Fruit fly (Drosophila melanogaster) whole organism, embryonic: ENCODE data around the gene CG13060.

Source experiments
- Antp ChIP-seq: fragments of 200-800 bp; sonication (Bioruptor generic); optimal IDR thresholded peaks from 3 replicates; lab custom pipeline; 2016; ENCODE audit warnings: missing biosample characterization, missing genetic modification characterization
- Atf-2 ChIP-seq: fragments of 200-800 bp; sonication (Bioruptor generic); optimal IDR thresholded peaks from 2 replicates; lab custom pipeline; 2016; ENCODE audit warnings: missing biosample characterization, missing genetic modification characterization
- Atf3 ChIP-seq: fragments of 200-800 bp; sonication (Bioruptor generic); optimal IDR thresholded peaks from 3 replicates; lab custom pipeline; 2016; ENCODE audit warnings: missing biosample characterization, missing genetic modification characterization
- BtbVII ChIP-seq: fragments of 200-800 bp; sonication (Bioruptor generic); optimal IDR thresholded peaks from 3 replicates; lab custom pipeline; 2017; ENCODE audit warnings: missing biosample characterization, mild to moderate bottlenecking, missing genetic modification characterization
- CG10565 ChIP-seq: fragments of 200-800 bp; sonication (Bioruptor generic); optimal IDR thresholded peaks from 3 replicates; lab custom pipeline; 2016; ENCODE audit warnings: missing biosample characterization, mild to moderate bottlenecking, missing genetic modification characterization
- CG11696 ChIP-seq: fragments of 200-800 bp; sonication (Bioruptor generic); IDR thresholded peaks from 2 replicates; pipeline ENCODE4 v1.3.6; 2022; ENCODE audit warnings: missing biosample characterization, missing genetic modification characterization
- CG12219 ChIP-seq: fragments of 200-800 bp; sonication (Bioruptor generic); optimal IDR thresholded peaks from 3 replicates; lab custom pipeline; 2018; ENCODE audit warnings: missing biosample characterization, mild to moderate bottlenecking, missing genetic modification characterization
- CG13296 ChIP-seq: fragments of 200-800 bp; sonication (Bioruptor generic); optimal IDR thresholded peaks from 3 replicates; lab custom pipeline; 2018; ENCODE audit warnings: missing biosample characterization, mild to moderate bottlenecking, missing genetic modification characterization
- CG13624 ChIP-seq: fragments of 200-800 bp; sonication (Bioruptor generic); optimal IDR thresholded peaks from 2 replicates; lab custom pipeline; 2016; ENCODE audit warnings: missing biosample characterization, missing genetic modification characterization
- CG15269 ChIP-seq: fragments of 200-800 bp; sonication (Bioruptor generic); optimal IDR thresholded peaks from 2 replicates; lab custom pipeline; 2018; ENCODE audit warnings: missing biosample characterization, mild to moderate bottlenecking, missing genetic modification characterization, moderate library complexity
- CG1602 ChIP-seq: fragments of 200-800 bp; sonication (Bioruptor generic); optimal IDR thresholded peaks from 3 replicates; lab custom pipeline; 2016; ENCODE audit warnings: missing biosample characterization, missing genetic modification characterization
- CG1603 ChIP-seq: fragments of 200-800 bp; sonication (Bioruptor generic); optimal IDR thresholded peaks from 2 replicates; lab custom pipeline; 2019; ENCODE audit warnings: missing biosample characterization, mild to moderate bottlenecking, missing genetic modification characterization, moderate library complexity
- CG3726 ChIP-seq: fragments of 200-800 bp; sonication (Bioruptor generic); IDR thresholded peaks from 3 replicates; pipeline ENCODE4, ENCODE4 v1.3.6; 2022; ENCODE audit warnings: missing biosample characterization, missing genetic modification characterization
- CG3847 ChIP-seq: fragments of 200-800 bp; sonication (Bioruptor generic); IDR thresholded peaks from 2 replicates; pipeline ENCODE4 v1.3.6; 2022; ENCODE audit warnings: missing biosample characterization, missing genetic modification characterization
- CG4730 ChIP-seq: fragments of 200-800 bp; sonication (Bioruptor generic); IDR thresholded peaks from 2 replicates; pipeline ENCODE4 v1.3.6; 2022; ENCODE audit warnings: missing biosample characterization, missing genetic modification characterization
- CG5953 ChIP-seq: fragments of 200-800 bp; sonication (Bioruptor generic); IDR thresholded peaks from 2 replicates; pipeline ENCODE4 v1.3.6; 2022; ENCODE audit warnings: missing biosample characterization, missing genetic modification characterization
- CG8359 ChIP-seq: fragments of 200-800 bp; sonication (Bioruptor generic); optimal IDR thresholded peaks from 2 replicates; lab custom pipeline; 2017; ENCODE audit warnings: missing biosample characterization, mild to moderate bottlenecking, missing genetic modification characterization, borderline replicate concordance
- CG9215 ChIP-seq: fragments of 200-800 bp; sonication (Bioruptor generic); IDR thresholded peaks from 2 replicates; pipeline ENCODE4 v1.3.6; 2022; ENCODE audit warnings: missing biosample characterization, missing genetic modification characterization
- CG9876 ChIP-seq: fragments of 200-800 bp; sonication (Bioruptor generic); optimal IDR thresholded peaks from 2 replicates; lab custom pipeline; 2016; ENCODE audit warnings: missing biosample characterization, missing genetic modification characterization
- CoRest ChIP-seq: fragments of 200-800 bp; sonication (Bioruptor generic); optimal IDR thresholded peaks from 3 replicates; lab custom pipeline; 2018; ENCODE audit warnings: missing biosample characterization, mild to moderate bottlenecking, missing genetic modification characterization, moderate library complexity
- Dad ChIP-seq: fragments of 200-800 bp; sonication (Bioruptor generic); optimal IDR thresholded peaks from 3 replicates; lab custom pipeline; 2016; ENCODE audit warnings: missing biosample characterization, missing genetic modification characterization
- H15 ChIP-seq: fragments of 200-800 bp; sonication (Bioruptor generic); IDR thresholded peaks from 3 replicates; pipeline ENCODE4 v1.3.6; 2022; ENCODE audit warnings: missing biosample characterization, missing genetic modification characterization
- H2.0 ChIP-seq: fragments of 200-800 bp; sonication (Bioruptor generic); IDR thresholded peaks from 2 replicates; pipeline ENCODE4 v1.3.6; 2022; ENCODE audit warnings: missing biosample characterization, missing genetic modification characterization
- Hmr ChIP-seq: fragments of 200-800 bp; sonication (Bioruptor generic); optimal IDR thresholded peaks from 3 replicates; lab custom pipeline; 2017; ENCODE audit warnings: mild to moderate bottlenecking, missing biosample characterization, missing genetic modification reagents, missing genetic modification characterization
- Lhr ChIP-seq: fragments of 200-800 bp; sonication (Bioruptor generic); optimal IDR thresholded peaks from 3 replicates; lab custom pipeline; 2017; ENCODE audit warnings: mild to moderate bottlenecking, missing biosample characterization, missing genetic modification reagents, missing genetic modification characterization
- Pdp1 ChIP-seq, 2 experiments: fragments of 200-800 bp; sonication (Bioruptor generic); optimal IDR thresholded peaks; 3 replicates each; lab custom pipeline; 2016; ENCODE audit warnings: missing biosample characterization in 2 of 2, missing genetic modification characterization in 2 of 2, mild to moderate bottlenecking in 1 of 2, moderate library complexity in 1 of 2
- Scr ChIP-seq: fragments of 200-800 bp; sonication (Bioruptor generic); IDR thresholded peaks from 2 replicates; pipeline ENCODE4 v1.3.6; 2022; ENCODE audit warnings: missing biosample characterization, missing genetic modification characterization; ENCODE audit not compliant: partially characterized antibody
- Sry-β ChIP-seq: fragments of 200-800 bp; sonication (Bioruptor generic); optimal IDR thresholded peaks from 2 replicates; lab custom pipeline; 2018; ENCODE audit warnings: missing biosample characterization, mild to moderate bottlenecking, missing genetic modification characterization, moderate library complexity
- ase ChIP-seq: fragments of 200-800 bp; sonication (Bioruptor generic); IDR thresholded peaks from 3 replicates; pipeline ENCODE4 v1.3.6; 2022; ENCODE audit warnings: missing biosample characterization, missing genetic modification characterization
- bigmax ChIP-seq: fragments of 200-800 bp; sonication (Bioruptor generic); optimal IDR thresholded peaks from 2 replicates; lab custom pipeline; 2018; ENCODE audit warnings: missing biosample characterization, mild to moderate bottlenecking, missing genetic modification characterization
- chinmo ChIP-seq: fragments of 200-800 bp; sonication (Bioruptor generic); IDR thresholded peaks from 4 replicates; pipeline ENCODE4 v1.3.6; 2022; ENCODE audit warnings: missing biosample characterization, missing genetic modification characterization; ENCODE audit not compliant: partially characterized antibody
- ci ChIP-seq: fragments of 200-800 bp; sonication (Bioruptor generic); IDR thresholded peaks from 3 replicates; pipeline ENCODE4 v1.3.6; 2022; ENCODE audit warnings: missing biosample characterization, missing genetic modification characterization
- emc ChIP-seq: fragments of 200-800 bp; sonication (Bioruptor generic); optimal IDR thresholded peaks from 2 replicates; lab custom pipeline; 2016; ENCODE audit warnings: missing biosample characterization, missing genetic modification characterization
- en ChIP-seq: fragments of 200-800 bp; sonication (Bioruptor generic); optimal IDR thresholded peaks from 2 replicates; lab custom pipeline; 2016; ENCODE audit warnings: missing biosample characterization, missing genetic modification characterization
- gem ChIP-seq: fragments of 200-800 bp; sonication (Bioruptor generic); optimal IDR thresholded peaks from 2 replicates; lab custom pipeline; 2019; ENCODE audit warnings: missing biosample characterization, mild to moderate bottlenecking, missing genetic modification characterization, moderate library complexity
- gfzf ChIP-seq: fragments of 200-800 bp; sonication (Bioruptor generic); optimal IDR thresholded peaks from 2 replicates; lab custom pipeline; 2016; ENCODE audit warnings: missing biosample characterization, mild to moderate bottlenecking, missing genetic modification characterization, moderate library complexity
- gro ChIP-seq: fragments of 200-800 bp; sonication (Bioruptor generic); optimal IDR thresholded peaks from 2 replicates; lab custom pipeline; 2016; ENCODE audit warnings: missing biosample characterization, missing genetic modification characterization
- gt ChIP-seq: fragments of 200-800 bp; sonication (Bioruptor generic); IDR thresholded peaks from 2 replicates; pipeline ENCODE4 v1.3.6; 2022; ENCODE audit warnings: missing biosample characterization, missing genetic modification characterization
- insv ChIP-seq, 2 experiments: fragments of 200-800 bp; sonication (Bioruptor generic); optimal IDR thresholded peaks; 3 replicates each; lab custom pipeline; 2016 to 2018; ENCODE audit warnings: missing biosample characterization in 2 of 2, missing genetic modification characterization in 2 of 2
- kah ChIP-seq: fragments of 200-800 bp; sonication (Bioruptor generic); optimal IDR thresholded peaks from 2 replicates; lab custom pipeline; 2018; ENCODE audit warnings: missing biosample characterization, mild to moderate bottlenecking, missing genetic modification characterization
- lab ChIP-seq: fragments of 200-800 bp; sonication (Bioruptor generic); optimal IDR thresholded peaks from 3 replicates; lab custom pipeline; 2017; ENCODE audit warnings: missing biosample characterization, missing genetic modification characterization, mild to moderate bottlenecking, moderate library complexity, missing genetic modification reagents
- oc ChIP-seq: fragments of 200-800 bp; sonication (Bioruptor generic); optimal IDR thresholded peaks from 2 replicates; lab custom pipeline; 2018; ENCODE audit warnings: missing biosample characterization, mild to moderate bottlenecking, missing genetic modification characterization, moderate library complexity
- pan ChIP-seq, 4 experiments: fragments of >200 bp in 3 of 4; fragments of 200-800 bp in 1 of 4; sonication (Bioruptor generic) in 1 of 4; optimal IDR thresholded peaks in 3 of 4; IDR thresholded peaks in 1 of 4; 2 replicates each; pipeline versions ENCODE4 v1.3.6 to Lab custom; 2017 to 2022; ENCODE audit warnings: missing biosample characterization in 2 of 4, missing genetic modification characterization in 2 of 4, mixed read lengths in 1 of 4
- pros ChIP-seq: fragments of 200-800 bp; sonication (Bioruptor generic); optimal IDR thresholded peaks from 3 replicates; lab custom pipeline; 2019; ENCODE audit warnings: missing biosample characterization, mild to moderate bottlenecking, missing genetic modification characterization, moderate library complexity
- slbo ChIP-seq: fragments of 200-800 bp; sonication (Bioruptor generic); IDR thresholded peaks from 2 replicates; pipeline ENCODE4 v1.3.6; 2022; ENCODE audit warnings: missing biosample characterization, missing genetic modification characterization
- slou ChIP-seq: fragments of 200-800 bp; sonication (Bioruptor generic); optimal IDR thresholded peaks from 3 replicates; lab custom pipeline; 2016; ENCODE audit warnings: missing biosample characterization, missing genetic modification characterization
- tx ChIP-seq: fragments of 200-800 bp; sonication (Bioruptor generic); optimal IDR thresholded peaks from 2 replicates; lab custom pipeline; 2016; ENCODE audit warnings: missing biosample characterization, missing genetic modification characterization
- vnd ChIP-seq: fragments of 200-800 bp; sonication (Bioruptor generic); IDR thresholded peaks from 3 replicates; pipeline ENCODE4 v1.3.6; 2022; ENCODE audit warnings: missing biosample characterization, missing genetic modification characterization; ENCODE audit not compliant: partially characterized antibody
- vvl ChIP-seq: fragments of 200-800 bp; sonication (Bioruptor generic); IDR thresholded peaks from 2 replicates; pipeline ENCODE4 v1.3.6; 2022; ENCODE audit warnings: missing biosample characterization, missing genetic modification characterization
- wor ChIP-seq: fragments of 200-800 bp; sonication (Bioruptor generic); IDR thresholded peaks from 2 replicates; pipeline ENCODE4 v1.3.6; 2022; ENCODE audit warnings: missing biosample characterization, missing genetic modification characterization
- zf30C ChIP-seq: fragments of 200-800 bp; sonication (Bioruptor generic); optimal IDR thresholded peaks from 3 replicates; lab custom pipeline; 2018; ENCODE audit warnings: missing biosample characterization, mild to moderate bottlenecking, missing genetic modification characterization

Gene CG13060

DNA sequence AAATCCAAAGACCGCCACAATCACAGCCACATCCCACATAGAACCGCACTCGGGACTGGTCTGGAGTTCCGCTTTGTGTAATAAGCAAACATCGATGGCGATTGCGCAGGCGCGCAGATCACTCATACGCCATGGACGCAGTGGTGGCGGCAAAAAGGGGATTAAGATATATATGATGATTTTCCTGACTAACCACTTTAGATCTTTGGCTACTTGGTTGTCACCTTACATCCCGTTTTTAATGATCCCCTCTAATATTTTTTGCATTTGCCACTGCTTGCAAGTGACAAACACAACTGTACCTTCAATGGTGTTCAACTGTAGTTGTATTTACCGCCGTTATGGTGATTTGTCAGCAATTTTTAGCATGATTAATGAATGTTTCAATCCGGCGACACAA is 9.7 kb upstream of the CG13060 start (continued):
- no peak for TF ChIP-seq insv (GFP tag; optimal IDR thresholded peaks at IDR 0.05; lab: Kevin White, UChicago)
- TF ChIP-seq kah (GFP tag; lab: Kevin White, UChicago): no peak
- TF ChIP-seq CG10565 (GFP tag; lab: Kevin White, UChicago): no peak
- TF ChIP-seq tx (GFP tag; lab: Kevin White, UChicago): no peak
- TF ChIP-seq Atf3 (GFP tag; lab: Kevin White, UChicago): no peak
- TF ChIP-seq CG12219 (GFP tag; lab: Kevin White, UChicago): no peak
- no peak for TF ChIP-seq gt (GFP tag; lab: Robert Waterston, UW)
- no peak for TF ChIP-seq CG1602
- TF ChIP-seq BtbVII: no peak
- peak; percentile 63 for TF ChIP-seq Hmr (GFP tag; lab: Kevin White, UChicago)
- TF ChIP-seq slou: no peak
- TF ChIP-seq zf30C (GFP tag; lab: Kevin White, UChicago): no peak
- TF ChIP-seq gro (GFP tag; lab: Kevin White, UChicago): no peak
- peak; percentile 72 for TF ChIP-seq lab
- TF ChIP-seq H2.0 (GFP tag; lab: Robert Waterston, UW): peak; percentile 49; the same call in 1 of the 2 replicates
- no peak for TF ChIP-seq CG13624 (GFP tag; lab: Kevin White, UChicago)
- no peak for TF ChIP-seq gfzf (GFP tag; lab: Kevin White, UChicago)
- TF ChIP-seq bigmax (GFP tag; lab: Kevin White, UChicago): no peak
- TF ChIP-seq CG5953 (GFP tag; lab: Robert Waterston, UW): no peak
- no peak for TF ChIP-seq CG3726 (GFP tag; lab: Robert Waterston, UW)
- TF ChIP-seq vnd: no peak
- no peak for TF ChIP-seq ci (GFP tag; lab: Robert Waterston, UW)
- peak; percentile 26; the same call in 1 of the 2 replicates for TF ChIP-seq CG3847 (GFP tag; lab: Robert Waterston, UW)
- no peak for TF ChIP-seq CG13296
- TF ChIP-seq gem (tag; lab: Kevin White, UChicago): peak; percentile 35
- no peak for TF ChIP-seq emc (GFP tag; lab: Kevin White, UChicago)
- no peak for TF ChIP-seq ase (GFP tag; lab: Robert Waterston, UW)
- TF ChIP-seq CG15269: peak; percentile 10
- TF ChIP-seq slbo (GFP tag; lab: Robert Waterston, UW): peak; percentile 72
- no peak for TF ChIP-seq Pdp1 (GFP tag; optimal IDR thresholded peaks at IDR 0.05; lab: Kevin White, UChicago)
- TF ChIP-seq pan (optimal IDR thresholded peaks at IDR 0.05; lab: Kevin White, UChicago): no peak
- TF ChIP-seq pan (GFP tag; optimal IDR thresholded peaks at IDR 0.05 in 1 of 2, IDR thresholded peaks at IDR 0.05 in 1 of 2): no peak
- no peak for TF ChIP-seq CoRest (tag; lab: Kevin White, UChicago)
- no peak for TF ChIP-seq H15 (GFP tag; lab: Robert Waterston, UW)
- TF ChIP-seq CG9215 (GFP tag; lab: Robert Waterston, UW): peak; percentile 42
- TF ChIP-seq en (GFP tag; lab: Kevin White, UChicago): no peak
- no peak for TF ChIP-seq Lhr (GFP tag; lab: Kevin White, UChicago)
- TF ChIP-seq Antp (GFP tag; lab: Kevin White, UChicago): peak; percentile 5
- no peak; the same call in 1 of the 2 replicates for TF ChIP-seq vvl (GFP tag; lab: Robert Waterston, UW)
- no peak for TF ChIP-seq oc (tag; lab: Kevin White, UChicago)
- TF ChIP-seq CG11696 (GFP tag; lab: Robert Waterston, UW): no peak
- TF ChIP-seq CG1603 (tag; lab: Kevin White, UChicago): no peak
- TF ChIP-seq CG9876: no peak
- TF ChIP-seq Atf-2 (GFP tag; lab: Kevin White, UChicago): no peak
- TF ChIP-seq Sry-β (GFP tag; lab: Kevin White, UChicago): no peak
- no peak for TF ChIP-seq wor
- no peak for TF ChIP-seq Dad (GFP tag; lab: Kevin White, UChicago)
- TF ChIP-seq chinmo (GFP tag; lab: Robert Waterston, UW): 0 out of 4 replicates have a peak, but pooled peaks have one; percentile 24
- TF ChIP-seq CG8359 (GFP tag; lab: Kevin White, UChicago): no peak
- TF ChIP-seq pros (GFP tag; lab: Kevin White, UChicago): no peak
- no peak for TF ChIP-seq Scr (GFP tag; lab: Robert Waterston, UW)
- no peak for TF ChIP-seq CG4730 (GFP tag; lab: Robert Waterston, UW)
